Fruit fly (Drosophila melanogaster) whole organism, adult: Measurements from ENCODE around the gene Pgls.

Experiments used
- CG11617 ChIP-seq: fragments of 200-800 bp; sonication (Bioruptor generic); optimal IDR thresholded peaks from 2 replicates; lab custom pipeline; 2017; ENCODE audit warnings: mild to moderate bottlenecking, missing biosample characterization, missing genetic modification reagents, missing genetic modification characterization
- CG12768 ChIP-seq: fragments of 200-800 bp; sonication (Bioruptor generic); optimal IDR thresholded peaks from 2 replicates; lab custom pipeline; 2017; ENCODE audit warnings: missing biosample characterization, missing genetic modification characterization, mild to moderate bottlenecking, moderate library complexity, missing genetic modification reagents
- CG14711 ChIP-seq: fragments of 200-800 bp; sonication (Bioruptor generic); optimal IDR thresholded peaks from 2 replicates; lab custom pipeline; 2018; ENCODE audit warnings: missing biosample characterization, mild to moderate bottlenecking, missing genetic modification characterization, moderate library complexity
- CG1620 ChIP-seq: fragments of 200-800 bp; sonication (Bioruptor generic); optimal IDR thresholded peaks from 2 replicates; lab custom pipeline; 2016; ENCODE audit warnings: missing biosample characterization, missing genetic modification characterization
- CG33017 ChIP-seq: fragments of 200-800 bp; sonication (Bioruptor generic); optimal IDR thresholded peaks from 2 replicates; lab custom pipeline; 2018; ENCODE audit warnings: missing biosample characterization, mild to moderate bottlenecking, missing genetic modification characterization, moderate library complexity
- CG5204 ChIP-seq: fragments of 200-800 bp; sonication (Bioruptor generic); optimal IDR thresholded peaks from 2 replicates; lab custom pipeline; 2016; ENCODE audit warnings: missing biosample characterization, missing genetic modification characterization
- CG7045 ChIP-seq: fragments of 200-800 bp; sonication (Bioruptor generic); optimal IDR thresholded peaks from 2 replicates; lab custom pipeline; 2017; ENCODE audit warnings: missing biosample characterization, mild to moderate bottlenecking, missing genetic modification characterization
- CG7101 ChIP-seq: fragments of 200-800 bp; sonication (Bioruptor generic); optimal IDR thresholded peaks from 2 replicates; lab custom pipeline; 2018; ENCODE audit warnings: missing biosample characterization, mild to moderate bottlenecking, missing genetic modification characterization, moderate library complexity
- Clk ChIP-seq: fragments of 200-800 bp; sonication (Bioruptor generic); optimal IDR thresholded peaks from 2 replicates; lab custom pipeline; 2017; ENCODE audit warnings: missing biosample characterization, missing genetic modification characterization
- Crg-1 ChIP-seq: fragments of 200-800 bp; sonication (Bioruptor generic); optimal IDR thresholded peaks from 2 replicates; lab custom pipeline; 2016; ENCODE audit warnings: missing biosample characterization, missing genetic modification characterization
- Hr96 ChIP-seq: fragments of 200-800 bp; sonication (Bioruptor generic); optimal IDR thresholded peaks from 2 replicates; lab custom pipeline; 2016; ENCODE audit warnings: missing biosample characterization, missing genetic modification characterization
- Mnt ChIP-seq: fragments of 200-800 bp; sonication (Bioruptor generic); optimal IDR thresholded peaks from 2 replicates; lab custom pipeline; 2016; ENCODE audit warnings: missing biosample characterization, mild to moderate bottlenecking, missing genetic modification characterization
- bab1 ChIP-seq: fragments of 200-800 bp; sonication (Bioruptor generic); optimal IDR thresholded peaks from 3 replicates; lab custom pipeline; 2019; ENCODE audit warnings: missing biosample characterization, mild to moderate bottlenecking, missing genetic modification characterization, moderate library complexity
- cic ChIP-seq: fragments of 200-800 bp; sonication (Bioruptor generic); optimal IDR thresholded peaks from 2 replicates; lab custom pipeline; 2017; ENCODE audit warnings: missing biosample characterization, mild to moderate bottlenecking, missing genetic modification characterization, moderate library complexity
- cnc ChIP-seq, 2 experiments: fragments of >200 bp; optimal IDR thresholded peaks; 2 replicates each; lab custom pipeline; 2017
- kay ChIP-seq: fragments of 200-800 bp; sonication (Bioruptor generic); peaks from one replicate; lab custom pipeline; 2016; ENCODE audit warnings: missing biosample characterization, missing genetic modification characterization, borderline replicate concordance
- ovo ChIP-seq: fragments of 200-800 bp; sonication (Bioruptor generic); optimal IDR thresholded peaks from 2 replicates; lab custom pipeline; 2016; ENCODE audit warnings: missing biosample characterization, missing genetic modification characterization
- pad ChIP-seq: fragments of 200-800 bp; sonication (Bioruptor generic); optimal IDR thresholded peaks from 3 replicates; lab custom pipeline; 2017; ENCODE audit warnings: missing biosample characterization, missing genetic modification characterization, mild to moderate bottlenecking, moderate library complexity, missing genetic modification reagents
- tj ChIP-seq: fragments of 200-800 bp; sonication (Bioruptor generic); optimal IDR thresholded peaks from 3 replicates; lab custom pipeline; 2017; ENCODE audit warnings: missing biosample characterization, mild to moderate bottlenecking, missing genetic modification characterization, moderate library complexity
- toe ChIP-seq: fragments of 200-800 bp; sonication (Bioruptor generic); optimal IDR thresholded peaks from 2 replicates; lab custom pipeline; 2016; ENCODE audit warnings: missing biosample characterization, missing genetic modification characterization

The Pgls gene

dm6 chrX:10857853-10858252 is 10.6 kb downstream of the Pgls start:
- TF ChIP-seq Mnt (GFP tag; lab: Kevin White, UChicago) (peak; percentile 62), CG11617 (no peak)

- TF ChIP-seq kay, result peak; percentile 78
- no peak for TF ChIP-seq CG14711 (tag; lab: Kevin White, UChicago)
These were observed 18.5 kb downstream of the Pgls start for dm6 chrX:10865580-10866331.

- no peak for TF ChIP-seq Crg-1
- no peak for TF ChIP-seq cic
- TF ChIP-seq CG14711 (tag; lab: Kevin White, UChicago), result no peak
- TF ChIP-seq bab1 (GFP tag; lab: Kevin White, UChicago), result no peak
- no peak for TF ChIP-seq CG5204 (GFP tag; lab: Kevin White, UChicago)
- no peak for TF ChIP-seq Hr96 (GFP tag; lab: Kevin White, UChicago)
- TF ChIP-seq CG1620 (GFP tag; lab: Kevin White, UChicago), result no peak
- TF ChIP-seq ovo (GFP tag; lab: Kevin White, UChicago), result no peak
- TF ChIP-seq Clk (GFP tag; lab: Kevin White, UChicago), result no peak
These were observed 20.5 kb downstream of the Pgls start for dm6 chrX:10867692-10868091.

- TF ChIP-seq CG33017 (tag; lab: Kevin White, UChicago) (no peak), kay (no peak), ovo (GFP tag; lab: Kevin White, UChicago) (no peak), Crg-1 (no peak), cnc (optimal IDR thresholded peaks at IDR 0.05; lab: Kevin White, UChicago) (no peak), CG12768 (GFP tag; lab: Kevin White, UChicago) (no peak), CG7101 (no peak), CG14711 (tag; lab: Kevin White, UChicago) (no peak), CG1620 (GFP tag; lab: Kevin White, UChicago) (no peak), Clk (GFP tag; lab: Kevin White, UChicago) (no peak), pad (GFP tag; lab: Kevin White, UChicago) (no peak)
These were observed 21.8 kb downstream of the Pgls start, which contains the start of gene CG2157 for dm6 chrX:10869045-10869444. CG2157 (plus strand) TSS chrX:10869284.

dm6 chrX:10876451-10876850 is 29.2 kb downstream of the Pgls start:
- no peak for TF ChIP-seq Mnt (GFP tag; lab: Kevin White, UChicago)
- no peak for TF ChIP-seq CG5204 (GFP tag; lab: Kevin White, UChicago)
- no peak for TF ChIP-seq CG1620 (GFP tag; lab: Kevin White, UChicago)
- no peak for TF ChIP-seq CG7101
- TF ChIP-seq CG11617, result no peak

- TF ChIP-seq Hr96 (GFP tag; lab: Kevin White, UChicago) (peak; percentile 6), CG14711 (tag; lab: Kevin White, UChicago) (peak; percentile 34), CG12768 (GFP tag; lab: Kevin White, UChicago) (no peak), CG1620 (GFP tag; lab: Kevin White, UChicago) (no peak), ovo (GFP tag; lab: Kevin White, UChicago) (peak; percentile 71), pad (GFP tag; lab: Kevin White, UChicago) (no peak), tj (GFP tag; lab: Kevin White, UChicago) (peak; percentile 99), CG11617 (peak; percentile 36), Crg-1 (no peak), CG33017 (tag; lab: Kevin White, UChicago) (peak; percentile 38), CG5204 (GFP tag; lab: Kevin White, UChicago) (no peak), Mnt (GFP tag; lab: Kevin White, UChicago) (peak; percentile 0), bab1 (GFP tag; lab: Kevin White, UChicago) (peak; percentile 82), cnc (optimal IDR thresholded peaks at IDR 0.05; lab: Kevin White, UChicago) (no peak), toe (GFP tag; lab: Kevin White, UChicago) (no peak), CG7045 (GFP tag; lab: Kevin White, UChicago) (peak; percentile 14), cic (peak; percentile 1), CG7101 (peak; percentile 39), kay (no peak), Clk (GFP tag; lab: Kevin White, UChicago) (no peak)
These were observed 30.1 kb downstream of the Pgls start, which contains the start of gene CG1637 for dm6 chrX:10877087-10877935. CG1637 (minus strand) TSS chrX:10877893.

- TF ChIP-seq CG14711 (tag; lab: Kevin White, UChicago), result peak; percentile 16
- no peak for TF ChIP-seq CG7101
These were observed 35.5 kb downstream of the Pgls start for dm6 chrX:10882786-10883185.
